Fruit fly (Drosophila melanogaster): ENCODE data around the gene sty.

dm6 chr3L:3405592-3405991, 19.1 kb downstream of the sty start:
- TF ChIP-seq psq (optimal IDR thresholded peaks at IDR 0.05) (no peak), Dll (optimal IDR thresholded peaks at IDR 0.05) (no peak), pan (optimal IDR thresholded peaks at IDR 0.05) (no peak)
